Worm (Caenorhabditis elegans): ENCODE results near the gene trx-1.

ce11 chrII:7722784-7723183, 30.6 kb downstream of the trx-1 start:
- TF ChIP-seq W03F9.2 (tag; optimal IDR thresholded peaks at IDR 0.05) = no peak
- TF ChIP-seq dao-5 (tag; optimal IDR thresholded peaks at IDR 0.05) = no peak

All from whole organism, L4/young adult.